Fruit fly (Drosophila melanogaster): ENCODE results near the gene GC2.

GC2 gene

DNA sequence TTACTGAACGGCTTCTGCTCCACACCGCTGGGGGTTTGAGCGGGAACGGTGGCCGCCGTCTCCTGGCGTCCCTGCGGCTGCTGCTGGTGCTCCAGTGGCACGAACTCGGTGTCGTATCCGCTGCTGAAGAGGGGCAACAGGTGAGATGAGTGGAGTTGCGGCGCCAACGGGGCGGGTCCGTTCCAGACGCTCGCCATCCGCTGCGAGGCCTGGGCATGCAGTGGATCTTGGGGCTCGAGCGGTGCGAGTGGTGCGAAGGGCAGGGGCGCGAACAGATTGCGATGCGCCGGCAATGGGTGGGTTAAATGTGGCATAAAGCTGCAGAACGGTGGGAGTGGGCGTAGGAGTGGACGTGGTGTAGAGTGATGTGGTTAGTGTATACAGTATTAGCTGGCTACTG lies 17.7 kb downstream of the GC2 start:
- TF ChIP-seq CG17801 (GFP tag; optimal IDR thresholded peaks at IDR 0.05; ENCODE audit: partially characterized antibody), result no peak

DNA sequence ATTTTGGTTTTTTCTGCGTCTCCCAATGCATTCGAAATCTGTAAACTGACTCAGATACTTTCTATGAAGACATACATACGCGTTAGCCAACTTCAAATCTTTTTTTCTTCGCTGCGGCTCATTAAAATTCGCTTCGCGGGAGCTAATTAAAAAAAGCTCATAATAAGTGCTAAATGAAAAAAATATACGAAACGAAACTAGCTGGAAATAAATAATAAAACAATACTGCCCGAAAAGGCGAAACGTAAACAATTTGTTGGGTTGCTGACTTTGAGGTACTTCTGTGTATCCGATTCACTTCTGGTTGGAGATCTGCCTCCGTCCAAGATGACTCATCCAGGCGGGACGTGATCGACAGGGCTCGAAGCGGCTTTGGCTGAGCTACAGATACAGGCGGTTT lies 18.5 kb downstream of the GC2 start:
- TF ChIP-seq CG17801 (GFP tag; optimal IDR thresholded peaks at IDR 0.05; ENCODE audit: partially characterized antibody), result no peak

DNA sequence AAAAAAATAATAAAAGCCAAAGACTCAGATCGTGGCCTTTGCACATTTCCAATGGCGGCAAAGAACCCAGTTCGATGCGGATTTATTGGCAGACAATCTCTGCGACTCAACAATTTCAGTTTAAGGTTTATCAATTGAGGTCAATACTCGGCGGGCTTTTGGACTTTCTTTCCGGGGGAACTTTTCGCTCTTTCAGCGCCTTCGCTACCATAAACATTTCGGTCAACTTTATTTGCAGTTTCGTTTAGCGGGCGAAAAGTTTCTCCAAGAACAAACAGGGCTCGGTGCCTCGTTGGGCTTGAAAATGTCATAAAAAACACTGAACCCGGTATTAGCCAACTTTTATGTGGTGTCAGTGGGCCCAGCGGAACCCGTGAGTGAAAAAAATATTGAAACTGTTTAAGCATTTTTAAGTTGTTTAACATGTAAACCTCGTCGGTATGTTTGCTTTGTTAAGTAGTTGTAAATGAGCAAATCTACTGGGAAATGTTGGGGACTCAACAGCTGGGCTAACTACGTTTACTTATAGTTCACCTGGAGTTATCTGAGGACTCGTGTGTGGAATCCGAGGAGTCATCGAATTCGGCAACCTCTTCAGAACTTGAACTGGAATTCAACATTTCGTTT lies 20.2 kb downstream of the GC2 start:
- TF ChIP-seq CG17801 (GFP tag; optimal IDR thresholded peaks at IDR 0.05; ENCODE audit: partially characterized antibody), result no peak

DNA sequence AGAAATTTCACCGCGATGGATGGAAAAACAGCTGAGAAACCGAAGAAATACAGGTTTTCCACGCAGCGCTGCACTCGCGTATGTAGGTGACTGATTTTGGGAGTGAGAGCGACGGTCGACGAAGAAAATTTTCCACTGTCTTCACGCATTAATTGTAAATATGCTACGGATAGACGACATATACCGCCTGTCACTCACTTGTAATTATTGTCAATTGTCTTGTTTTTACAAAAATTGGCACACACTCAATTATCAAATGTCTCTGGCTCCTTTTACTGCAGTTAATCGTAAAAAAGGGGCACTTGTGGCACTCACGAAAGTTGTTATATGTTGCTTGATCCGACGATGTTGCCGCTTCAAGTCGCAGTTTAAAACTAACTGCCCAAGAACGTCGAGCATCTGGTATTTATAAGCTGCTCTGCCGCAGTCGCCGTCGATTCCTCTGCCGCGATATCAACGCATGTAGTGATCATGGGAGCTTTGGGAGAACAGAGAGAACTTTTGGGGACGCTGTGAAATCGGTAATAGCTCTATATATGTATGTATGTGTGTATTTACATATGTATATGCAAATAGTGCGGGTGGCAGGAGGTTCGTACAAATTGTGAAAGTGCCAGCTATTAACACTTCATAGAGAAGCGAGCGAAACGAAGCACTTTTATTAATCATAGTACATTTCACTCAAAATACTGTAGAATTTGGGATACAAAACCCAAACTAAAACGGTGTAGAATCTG lies 21.6 kb downstream of the GC2 start, which contains the start of gene mfas:
Gene mfas, minus strand, starts transcription at position 382 of the 737 bp plus-strand sequence.
- no peak for TF ChIP-seq CG17801 (GFP tag; optimal IDR thresholded peaks at IDR 0.05; ENCODE audit: partially characterized antibody)

DNA sequence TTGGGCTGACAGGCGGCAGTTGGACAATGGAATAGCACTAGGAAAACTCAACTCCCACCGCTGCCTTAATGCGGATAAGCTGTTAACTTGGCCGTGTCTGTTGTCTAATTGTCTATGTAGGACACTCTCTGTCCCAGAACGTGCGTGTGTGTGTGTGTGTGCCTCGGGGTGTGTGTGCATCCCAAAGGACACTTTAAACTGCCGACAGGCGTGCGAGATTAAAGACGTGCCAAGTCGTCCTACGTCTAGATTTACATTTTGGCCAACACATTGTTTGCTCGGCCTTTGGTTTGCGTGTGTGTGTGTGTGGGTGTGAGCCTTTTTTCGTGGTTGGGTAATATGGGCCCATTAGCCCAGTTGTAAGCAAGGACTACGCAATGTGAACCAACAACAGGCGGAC lies 26.6 kb downstream of the GC2 start:
- TF ChIP-seq CG17801 (GFP tag; optimal IDR thresholded peaks at IDR 0.05; ENCODE audit: partially characterized antibody), result no peak

DNA sequence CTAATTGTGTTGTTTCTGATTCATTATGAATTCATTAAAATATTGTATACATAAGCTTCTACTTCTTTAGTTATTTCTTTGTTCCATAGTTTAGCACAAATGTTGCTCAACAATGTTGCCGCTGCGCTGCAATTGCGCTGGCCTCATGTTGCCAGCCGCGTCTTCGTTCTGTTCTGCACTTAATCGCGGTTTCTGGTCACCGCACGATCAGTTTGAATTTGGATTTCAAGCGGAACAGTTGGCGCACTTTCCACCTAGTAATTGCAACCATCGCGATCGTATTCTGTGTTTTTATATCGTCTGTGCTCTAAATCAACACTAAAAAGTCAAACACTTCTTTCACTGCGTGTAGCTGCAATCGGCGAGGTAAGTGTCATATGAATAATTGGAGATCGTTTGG lies 27.6 kb downstream of the GC2 start, which contains the start of gene Ect3:
Gene Ect3, plus strand, starts transcription at position 205 of the 400 bp plus-strand sequence.
- peak; percentile 1 for TF ChIP-seq CG17801 (GFP tag; optimal IDR thresholded peaks at IDR 0.05; ENCODE audit: partially characterized antibody)

DNA sequence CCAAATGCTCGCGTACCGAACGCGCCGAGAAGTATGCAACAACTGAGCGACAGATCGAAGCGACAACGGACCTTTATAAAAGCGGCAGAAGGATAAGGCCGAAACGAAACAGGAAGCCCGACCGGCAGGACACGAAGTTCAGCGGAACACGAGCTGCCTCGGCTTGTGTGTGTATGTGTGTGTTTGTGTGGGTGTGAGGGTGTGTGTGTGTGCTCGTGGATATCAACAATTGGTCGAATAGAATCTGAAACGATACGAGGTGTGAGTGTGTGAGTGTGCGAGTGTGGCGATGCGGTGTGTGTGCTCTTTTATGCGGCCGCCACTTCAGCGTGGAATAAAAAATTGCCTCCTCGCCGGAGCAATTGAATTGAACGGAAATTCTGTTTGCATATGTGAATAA lies 33.9 kb downstream of the GC2 start, which contains the start of gene Tk:
Gene Tk, minus strand, starts transcription at position 57 of the 400 bp plus-strand sequence.
- TF ChIP-seq CG17801 (GFP tag; optimal IDR thresholded peaks at IDR 0.05; ENCODE audit: partially characterized antibody), result no peak

DNA sequence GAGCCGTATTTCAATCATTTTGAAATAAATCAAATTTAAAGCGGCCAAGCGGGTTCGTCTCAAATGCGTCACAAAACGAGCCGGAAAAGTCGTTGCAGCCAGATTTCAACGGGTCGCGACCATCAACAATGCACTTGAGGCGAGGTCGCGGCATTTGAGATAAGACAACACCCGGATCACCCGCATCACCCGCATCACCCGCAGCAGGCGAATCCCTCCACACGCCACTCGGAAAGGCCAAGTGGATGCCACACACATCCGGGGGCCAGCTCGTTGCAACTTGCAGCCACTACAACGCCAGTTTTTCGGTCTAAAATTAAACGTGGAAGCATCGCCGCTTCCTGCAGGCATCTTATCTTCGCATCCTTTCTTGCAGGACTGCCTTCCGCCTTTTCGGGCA lies 34.9 kb downstream of the GC2 start:
- TF ChIP-seq CG17801 (GFP tag; optimal IDR thresholded peaks at IDR 0.05; ENCODE audit: partially characterized antibody), result no peak

DNA sequence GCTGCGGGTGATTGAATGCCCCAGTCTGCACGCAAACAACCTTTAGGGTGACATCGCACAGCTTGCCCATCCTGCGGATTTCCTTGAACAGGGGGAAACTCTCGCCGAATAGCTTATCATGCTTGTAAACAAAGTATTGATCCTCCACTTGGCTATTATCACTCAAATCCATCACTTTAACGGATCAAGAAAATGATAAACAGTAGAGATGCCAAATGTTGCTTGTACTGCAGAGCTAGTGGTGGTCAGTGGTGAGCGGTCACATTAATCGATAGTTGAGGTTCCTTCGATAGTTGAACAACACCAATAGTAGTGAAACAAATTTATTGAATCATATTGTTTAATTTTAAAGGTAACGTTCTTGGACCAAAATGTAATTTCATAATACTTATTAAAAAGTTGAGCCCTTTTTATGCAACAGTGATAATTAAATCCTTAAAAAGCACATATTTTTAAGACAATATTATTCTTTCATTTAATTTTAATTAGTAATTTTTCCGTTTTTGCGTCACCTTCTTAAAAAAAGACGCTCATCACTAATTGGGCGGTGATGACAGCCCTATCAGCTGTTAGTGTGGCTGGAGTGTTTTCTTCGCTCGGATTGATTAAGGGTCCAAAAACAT lies 38.8 kb downstream of the GC2 start, which contains the start of the genes KLHL18 and GCC185:
Gene KLHL18, minus strand, starts transcription at position 233 of the 623 bp plus-strand sequence.
Gene GCC185, plus strand, starts transcription at position 571 of the 623 bp plus-strand sequence.
- TF ChIP-seq CG17801 (GFP tag; optimal IDR thresholded peaks at IDR 0.05; ENCODE audit: partially characterized antibody), result peak; percentile 82

DNA sequence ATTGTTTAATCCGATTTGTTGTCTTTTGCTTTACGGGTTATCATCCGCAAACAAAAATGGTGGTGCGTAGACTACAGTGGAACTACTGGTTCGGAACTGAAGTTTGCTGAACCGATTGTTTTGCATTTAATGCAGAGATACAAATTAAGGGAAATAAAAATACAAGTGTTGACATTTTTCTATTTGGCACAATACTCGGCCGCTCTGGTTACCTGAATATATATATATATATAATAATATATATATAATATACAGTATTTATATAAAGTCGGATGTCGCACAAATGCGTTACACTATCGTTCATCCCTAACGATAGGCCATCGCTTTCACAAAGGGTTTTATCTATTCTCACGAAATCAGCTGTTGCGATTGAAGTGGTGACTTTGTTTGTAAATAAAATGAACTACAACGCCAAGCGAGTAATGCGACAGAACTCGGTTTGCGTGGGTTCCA lies 45.4 kb downstream of the GC2 start, which contains the start of the genes DCAF12 and Spt3:
Gene DCAF12, minus strand, starts transcription at position 204 of the 453 bp plus-strand sequence.
Gene Spt3, plus strand, starts transcription at position 329 of the 453 bp plus-strand sequence.
- peak; percentile 53 for TF ChIP-seq CG17801 (GFP tag; optimal IDR thresholded peaks at IDR 0.05; ENCODE audit: partially characterized antibody)

DNA sequence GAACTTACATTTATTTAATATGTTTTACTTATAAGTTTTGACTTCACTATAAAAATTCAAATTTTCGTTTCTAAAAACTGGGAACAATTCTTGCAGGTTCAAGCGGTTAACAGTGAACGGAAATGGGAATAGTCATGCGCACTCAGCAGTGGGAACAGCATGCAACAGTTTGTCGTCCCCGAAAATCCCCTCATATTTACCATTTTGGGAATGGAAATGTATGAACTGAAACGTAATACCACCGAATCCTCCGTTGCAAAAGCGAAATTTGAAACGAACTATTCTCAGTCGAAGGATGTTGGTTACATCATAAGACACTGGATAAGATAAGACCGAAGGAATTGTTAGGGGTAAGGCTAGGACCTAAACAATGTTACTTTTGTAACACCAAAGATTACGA lies 49.5 kb downstream of the GC2 start:
- no peak for TF ChIP-seq CG17801 (GFP tag; optimal IDR thresholded peaks at IDR 0.05; ENCODE audit: partially characterized antibody)

All from ovary, adult (tissue).